Fruit fly (Drosophila melanogaster) whole organism, prepupa: ENCODE results near the gene TyrR.
A peak's percentile ranks its signal among the peaks of the same experiment; 100 is the strongest.

Experiments used
- Blimp-1 ChIP-seq: fragments of 200-800 bp; sonication (Bioruptor generic); optimal IDR thresholded peaks from 3 replicates; lab custom pipeline; 2017; ENCODE audit warnings: missing biosample characterization, missing genetic modification characterization, mild to moderate bottlenecking, moderate library complexity, missing genetic modification reagents
- CG11762 ChIP-seq: fragments of 200-800 bp; sonication (Bioruptor generic); optimal IDR thresholded peaks from 3 replicates; lab custom pipeline; 2016; ENCODE audit warnings: missing biosample characterization, missing genetic modification characterization; ENCODE audit not compliant: insufficient read depth
- CG1621 ChIP-seq: fragments of 200-800 bp; sonication (Bioruptor generic); optimal IDR thresholded peaks from 3 replicates; lab custom pipeline; 2018; ENCODE audit warnings: missing biosample characterization, mild to moderate bottlenecking, missing genetic modification characterization
- CG16779 ChIP-seq: fragments of 200-800 bp; sonication (Bioruptor generic); optimal IDR thresholded peaks from 3 replicates; lab custom pipeline; 2017; ENCODE audit warnings: missing biosample characterization, mild to moderate bottlenecking, missing genetic modification characterization
- CG3032 ChIP-seq: fragments of 200-800 bp; optimal IDR thresholded peaks from 2 replicates; lab custom pipeline; 2019; ENCODE audit warnings: missing biosample characterization, mild to moderate bottlenecking, missing genetic modification characterization, moderate library complexity
- CG31627 ChIP-seq: fragments of 200-800 bp; sonication (Bioruptor generic); optimal IDR thresholded peaks from 3 replicates; lab custom pipeline; 2016; ENCODE audit warnings: missing biosample characterization, missing genetic modification characterization
- CG32006 ChIP-seq: fragments of 200-800 bp; sonication (Bioruptor generic); optimal IDR thresholded peaks from 3 replicates; lab custom pipeline; 2017; ENCODE audit warnings: missing biosample characterization, mild to moderate bottlenecking, missing genetic modification characterization
- CG3919 ChIP-seq: fragments of 200-800 bp; sonication (Bioruptor generic); optimal IDR thresholded peaks from 3 replicates; lab custom pipeline; 2016; ENCODE audit warnings: missing biosample characterization, missing genetic modification characterization
- CG6163 ChIP-seq: fragments of 200-800 bp; sonication (Bioruptor generic); IDR thresholded peaks from 3 replicates; pipeline ENCODE4 v1.3.6; 2022; ENCODE audit warnings: missing biosample characterization, missing genetic modification characterization
- CG6276 ChIP-seq: fragments of 200-800 bp; sonication (Bioruptor generic); optimal IDR thresholded peaks from 2 replicates; lab custom pipeline; 2017; ENCODE audit warnings: missing biosample characterization, mild to moderate bottlenecking, missing genetic modification characterization
- CG6808 ChIP-seq: fragments of 200-800 bp; sonication (Bioruptor generic); optimal IDR thresholded peaks from 3 replicates; lab custom pipeline; 2017; ENCODE audit warnings: missing biosample characterization, missing genetic modification characterization, mild to moderate bottlenecking, moderate library complexity, missing genetic modification reagents
- CG6854 ChIP-seq: fragments of 200-800 bp; sonication (Bioruptor generic); optimal IDR thresholded peaks from 2 replicates; lab custom pipeline; 2017; ENCODE audit warnings: missing biosample characterization, mild to moderate bottlenecking, missing genetic modification characterization
- CG7368 ChIP-seq: fragments of 200-800 bp; sonication (Bioruptor generic); optimal IDR thresholded peaks from 3 replicates; lab custom pipeline; 2016; ENCODE audit warnings: missing biosample characterization, missing genetic modification characterization
- CG8119 ChIP-seq: fragments of 200-800 bp; sonication (Bioruptor generic); IDR thresholded peaks from 3 replicates; pipeline ENCODE4 v1.3.6; 2022; ENCODE audit warnings: missing biosample characterization, missing genetic modification characterization
- CG8632 ChIP-seq: fragments of 200-800 bp; sonication (Bioruptor generic); optimal IDR thresholded peaks from 3 replicates; lab custom pipeline; 2016; ENCODE audit warnings: missing biosample characterization, missing genetic modification characterization
- Eip75B ChIP-seq: fragments of 200-800 bp; sonication (Bioruptor generic); optimal IDR thresholded peaks from 3 replicates; lab custom pipeline; 2016; ENCODE audit warnings: missing biosample characterization, missing genetic modification characterization
- Eip78C ChIP-seq: fragments of 200-800 bp; sonication (Bioruptor generic); peaks from one replicate; lab custom pipeline; 2016; ENCODE audit warnings: missing biosample characterization, missing genetic modification characterization
- Ets21C ChIP-seq: fragments of 200-800 bp; sonication (Bioruptor generic); optimal IDR thresholded peaks from 3 replicates; lab custom pipeline; 2016; ENCODE audit warnings: missing biosample characterization, missing genetic modification characterization
- Ets96B ChIP-seq: fragments of 200-800 bp; optimal IDR thresholded peaks from 2 replicates; lab custom pipeline; 2019; ENCODE audit warnings: missing biosample characterization, mild to moderate bottlenecking, missing genetic modification characterization, moderate library complexity
- Hr38 ChIP-seq: sonication (Bioruptor generic); optimal IDR thresholded peaks from 2 replicates; lab custom pipeline; 2016; ENCODE audit warnings: missing biosample characterization, missing genetic modification characterization
- Hr39 ChIP-seq: fragments of 200-800 bp; sonication (Bioruptor generic); optimal IDR thresholded peaks from 2 replicates; lab custom pipeline; 2016; ENCODE audit warnings: missing biosample characterization, missing genetic modification characterization
- Hr4 ChIP-seq: fragments of 200-800 bp; sonication (Bioruptor generic); optimal IDR thresholded peaks from 3 replicates; lab custom pipeline; 2016; ENCODE audit warnings: missing biosample characterization, missing genetic modification characterization
- Met ChIP-seq: fragments of 200-800 bp; sonication (Bioruptor generic); optimal IDR thresholded peaks from 3 replicates; lab custom pipeline; 2016; ENCODE audit warnings: missing biosample characterization, missing genetic modification characterization
- OdsH ChIP-seq: fragments of 200-800 bp; sonication (Bioruptor generic); optimal IDR thresholded peaks from 3 replicates; lab custom pipeline; 2016; ENCODE audit warnings: missing biosample characterization, missing genetic modification characterization
- Smox ChIP-seq: fragments of 200-800 bp; sonication (Bioruptor generic); optimal IDR thresholded peaks from 3 replicates; lab custom pipeline; 2016; ENCODE audit warnings: missing biosample characterization, missing genetic modification characterization
- Sox14 ChIP-seq: fragments of 200-800 bp; sonication (Bioruptor generic); optimal IDR thresholded peaks from 3 replicates; lab custom pipeline; 2016; ENCODE audit warnings: missing biosample characterization, missing genetic modification characterization
- cyc ChIP-seq: fragments of 200-800 bp; sonication (Bioruptor generic); optimal IDR thresholded peaks from 3 replicates; lab custom pipeline; 2016; ENCODE audit warnings: missing biosample characterization, missing genetic modification characterization
- dac ChIP-seq: fragments of 200-800 bp; sonication (Bioruptor generic); optimal IDR thresholded peaks from 2 replicates; lab custom pipeline; 2017; ENCODE audit warnings: missing biosample characterization, mild to moderate bottlenecking, missing genetic modification characterization
- esn ChIP-seq: fragments of 200-800 bp; sonication (Bioruptor generic); optimal IDR thresholded peaks from 2 replicates; lab custom pipeline; 2016; ENCODE audit warnings: missing biosample characterization, mild to moderate bottlenecking, missing genetic modification characterization, moderate library complexity
- fkh ChIP-seq: fragments of 200-800 bp; sonication (Bioruptor generic); optimal IDR thresholded peaks from 3 replicates; lab custom pipeline; 2017; ENCODE audit warnings: missing biosample characterization, mild to moderate bottlenecking, missing genetic modification characterization, moderate library complexity
- net ChIP-seq: fragments of 200-800 bp; sonication (Bioruptor generic); optimal IDR thresholded peaks from 3 replicates; lab custom pipeline; 2016; ENCODE audit warnings: missing biosample characterization, missing genetic modification characterization
- salr ChIP-seq, 2 experiments: fragments of 200-800 bp; sonication (Bioruptor generic); optimal IDR thresholded peaks; 3 replicates each; lab custom pipeline; 2016 to 2018; ENCODE audit warnings: missing biosample characterization in 2 of 2, missing genetic modification characterization in 2 of 2, mild to moderate bottlenecking in 1 of 2
- svp ChIP-seq: fragments of 200-800 bp; sonication (Bioruptor generic); peaks from one replicate; lab custom pipeline; 2016; ENCODE audit warnings: missing biosample characterization, missing genetic modification characterization
- topi ChIP-seq: fragments of 200-800 bp; sonication (Bioruptor generic); optimal IDR thresholded peaks from 3 replicates; lab custom pipeline; 2016; ENCODE audit warnings: missing biosample characterization, missing genetic modification characterization
- vri ChIP-seq: fragments of 200-800 bp; sonication (Bioruptor generic); optimal IDR thresholded peaks from 3 replicates; lab custom pipeline; 2016; ENCODE audit warnings: missing biosample characterization, mild to moderate bottlenecking, missing genetic modification characterization

Gene TyrR

dm6 chr3R:17705899-17706831 lies 56.8 kb downstream of the TyrR start (continued):
- TF ChIP-seq vri (GFP tag; lab: Kevin White, UChicago) (peak; percentile 23), Hr38 (no peak), Ets21C (GFP tag; lab: Kevin White, UChicago) (no peak), Sox14 (peak; percentile 16), topi (no peak), fkh (GFP tag; lab: Kevin White, UChicago) (peak; percentile 5), esn (GFP tag; lab: Kevin White, UChicago) (no peak), Met (no peak), CG7368 (no peak), svp (peak; percentile 86), CG32006 (GFP tag; lab: Kevin White, UChicago) (peak; percentile 14), CG6163 (no peak; the same call in 2 of the 3 replicates), CG6808 (GFP tag; lab: Kevin White, UChicago) (peak; percentile 8), CG3032 (no peak), cyc (no peak), CG8632 (GFP tag; lab: Kevin White, UChicago) (no peak), Hr4 (GFP tag; lab: Kevin White, UChicago) (no peak), CG6276 (GFP tag; lab: Kevin White, UChicago) (no peak), salr (GFP tag; optimal IDR thresholded peaks at IDR 0.05; lab: Kevin White, UChicago) (no peak), OdsH (GFP tag; lab: Kevin White, UChicago) (no peak), net (GFP tag; lab: Kevin White, UChicago) (no peak), Smox (GFP tag; lab: Kevin White, UChicago) (no peak), Ets96B (no peak), CG31627 (no peak), Eip78C (GFP tag; lab: Kevin White, UChicago) (peak; percentile 73), CG8119 (GFP tag; lab: Robert Waterston, UW) (no peak), CG11762 (no peak), CG3919 (GFP tag; lab: Kevin White, UChicago) (no peak)
- TF ChIP-seq, all 60 proteins: peak for 18

- no peak for TF ChIP-seq topi
- no peak for TF ChIP-seq Eip75B (GFP tag; lab: Kevin White, UChicago)
- no peak for TF ChIP-seq CG8632 (GFP tag; lab: Kevin White, UChicago)
- TF ChIP-seq Hr39 (GFP tag; lab: Kevin White, UChicago): no peak
- no peak for TF ChIP-seq CG6163
- TF ChIP-seq dac (GFP tag; lab: Kevin White, UChicago): no peak
- TF ChIP-seq salr (GFP tag; optimal IDR thresholded peaks at IDR 0.05; lab: Kevin White, UChicago): no peak
- no peak for TF ChIP-seq CG16779 (tag; lab: Kevin White, UChicago)
- TF ChIP-seq Blimp-1 (GFP tag; lab: Kevin White, UChicago): no peak
- TF ChIP-seq CG1621 (tag; lab: Kevin White, UChicago): no peak
- TF ChIP-seq CG3919 (GFP tag; lab: Kevin White, UChicago): no peak
- no peak for TF ChIP-seq Ets96B
- TF ChIP-seq net (GFP tag; lab: Kevin White, UChicago): no peak
- TF ChIP-seq, all 60 proteins: peak for 0
Observed at dm6 chr3R:17705140-17705539, 57.8 kb downstream of the TyrR start.

dm6 chr3R:17704538-17704854 lies 58.5 kb downstream of the TyrR start:
- no peak for TF ChIP-seq CG6276 (GFP tag; lab: Kevin White, UChicago)
- peak; percentile 9 for TF ChIP-seq CG6808 (GFP tag; lab: Kevin White, UChicago)
- peak; percentile 5 for TF ChIP-seq CG6854 (GFP tag; lab: Kevin White, UChicago)
- TF ChIP-seq CG3919 (GFP tag; lab: Kevin White, UChicago): no peak
- TF ChIP-seq CG11762: no peak
- no peak for TF ChIP-seq net (GFP tag; lab: Kevin White, UChicago)
